Fruit fly (Drosophila melanogaster) whole organism, embryonic: ENCODE results near the gene CG7550.

Experiments used
- Antp ChIP-seq: fragments of 200-800 bp; sonication (Bioruptor generic); optimal IDR thresholded peaks from 3 replicates; lab custom pipeline; 2016; ENCODE audit warnings: missing biosample characterization, missing genetic modification characterization
- Atf6 ChIP-seq: fragments of 200-800 bp; sonication (Bioruptor generic); IDR thresholded peaks from 2 replicates; pipeline ENCODE4 v1.3.6; 2022; ENCODE audit warnings: missing biosample characterization, missing genetic modification characterization
- Bdp1 ChIP-seq: fragments of 200-800 bp; sonication (Bioruptor generic); optimal IDR thresholded peaks from 3 replicates; lab custom pipeline; 2016; ENCODE audit warnings: missing biosample characterization, missing genetic modification characterization
- CG10979 ChIP-seq: fragments of 200-800 bp; sonication (Bioruptor generic); optimal IDR thresholded peaks from 2 replicates; lab custom pipeline; 2018; ENCODE audit warnings: missing biosample characterization, mild to moderate bottlenecking, missing genetic modification characterization, moderate library complexity
- CG11723 ChIP-seq: fragments of 200-800 bp; sonication (Bioruptor generic); optimal IDR thresholded peaks from 2 replicates; lab custom pipeline; 2017; ENCODE audit warnings: missing biosample characterization, mild to moderate bottlenecking, missing genetic modification characterization
- CG12236 ChIP-seq: fragments of 200-800 bp; sonication (Bioruptor generic); optimal IDR thresholded peaks from 2 replicates; lab custom pipeline; 2016; ENCODE audit warnings: missing biosample characterization, missing genetic modification characterization
- CG13894 ChIP-seq: fragments of 200-800 bp; sonication (Bioruptor generic); optimal IDR thresholded peaks from 3 replicates; lab custom pipeline; 2018; ENCODE audit warnings: missing biosample characterization, mild to moderate bottlenecking, missing genetic modification characterization, moderate library complexity
- CG15011 ChIP-seq: fragments of 200-800 bp; sonication (Bioruptor generic); optimal IDR thresholded peaks from 3 replicates; lab custom pipeline; 2018; ENCODE audit warnings: missing biosample characterization, mild to moderate bottlenecking, missing genetic modification characterization
- CG1647 ChIP-seq: fragments of 200-800 bp; sonication (Bioruptor generic); optimal IDR thresholded peaks from 3 replicates; lab custom pipeline; 2016; ENCODE audit warnings: missing biosample characterization, missing genetic modification characterization
- CG1832 ChIP-seq: fragments of 200-800 bp; sonication (Bioruptor generic); optimal IDR thresholded peaks from 2 replicates; lab custom pipeline; 2017; ENCODE audit warnings: missing biosample characterization, mild to moderate bottlenecking, missing genetic modification characterization, inconsistent platforms
- CG2875 ChIP-seq: fragments of 200-800 bp; sonication (Bioruptor generic); optimal IDR thresholded peaks from 2 replicates; lab custom pipeline; 2017; ENCODE audit warnings: missing biosample characterization, mild to moderate bottlenecking, missing genetic modification characterization, missing genetic modification reagents
- CG30020 ChIP-seq: fragments of 200-800 bp; optimal IDR thresholded peaks from 2 replicates; lab custom pipeline; 2019; ENCODE audit warnings: missing biosample characterization, mild to moderate bottlenecking, missing genetic modification characterization, moderate library complexity
- CG32767 ChIP-seq: fragments of 200-800 bp; sonication (Bioruptor generic); IDR thresholded peaks from 2 replicates; pipeline ENCODE4 v1.3.6; 2022; ENCODE audit warnings: missing biosample characterization, missing genetic modification characterization
- CG4360 ChIP-seq: fragments of 200-800 bp; sonication (Bioruptor generic); IDR thresholded peaks from 2 replicates; pipeline ENCODE4 v1.3.6; 2022; ENCODE audit warnings: missing biosample characterization, missing genetic modification characterization
- CG4730 ChIP-seq: fragments of 200-800 bp; sonication (Bioruptor generic); IDR thresholded peaks from 2 replicates; pipeline ENCODE4 v1.3.6; 2022; ENCODE audit warnings: missing biosample characterization, missing genetic modification characterization
- CG4820 ChIP-seq: fragments of 200-800 bp; sonication (Bioruptor generic); optimal IDR thresholded peaks from 3 replicates; lab custom pipeline; 2016; ENCODE audit warnings: missing biosample characterization, missing genetic modification characterization
- CG4854 ChIP-seq: fragments of 200-800 bp; sonication (Bioruptor generic); optimal IDR thresholded peaks from 2 replicates; lab custom pipeline; 2016; ENCODE audit warnings: missing biosample characterization, missing genetic modification characterization, inconsistent platforms
- CG7271 ChIP-seq: fragments of 200-800 bp; sonication (Bioruptor generic); optimal IDR thresholded peaks from 2 replicates; lab custom pipeline; 2018; ENCODE audit warnings: missing biosample characterization, mild to moderate bottlenecking, missing genetic modification characterization, moderate library complexity
- CG7556 ChIP-seq: fragments of 200-800 bp; sonication (Bioruptor generic); optimal IDR thresholded peaks from 2 replicates; lab custom pipeline; 2017; ENCODE audit warnings: missing biosample characterization, mild to moderate bottlenecking, missing genetic modification characterization
- CG7839 ChIP-seq: fragments of 200-800 bp; sonication (Bioruptor generic); optimal IDR thresholded peaks from 3 replicates; lab custom pipeline; 2018; ENCODE audit warnings: missing biosample characterization, mild to moderate bottlenecking, missing genetic modification characterization, moderate library complexity
- CG7987 ChIP-seq: fragments of 200-800 bp; sonication (Bioruptor generic); optimal IDR thresholded peaks from 2 replicates; lab custom pipeline; 2018; ENCODE audit warnings: missing biosample characterization, mild to moderate bottlenecking, missing genetic modification characterization, moderate library complexity
- CG8478 ChIP-seq: fragments of >200 bp; optimal IDR thresholded peaks from 2 replicates; lab custom pipeline; 2018
- CG9609 ChIP-seq: fragments of 200-800 bp; sonication (Bioruptor generic); optimal IDR thresholded peaks from 3 replicates; lab custom pipeline; 2016; ENCODE audit warnings: missing biosample characterization, missing genetic modification characterization
- H15 ChIP-seq: fragments of 200-800 bp; sonication (Bioruptor generic); IDR thresholded peaks from 3 replicates; pipeline ENCODE4 v1.3.6; 2022; ENCODE audit warnings: missing biosample characterization, missing genetic modification characterization
- Hr39 ChIP-seq: fragments of >200 bp; optimal IDR thresholded peaks from 2 replicates; lab custom pipeline; 2017
- Med ChIP-seq: fragments of 200-800 bp; sonication (Bioruptor generic); peaks from one replicate; lab custom pipeline; 2016; ENCODE audit warnings: missing biosample characterization, missing genetic modification characterization, mild to moderate bottlenecking, inconsistent platforms, moderate library complexity
- NC2α ChIP-seq: fragments of 200-800 bp; sonication (Bioruptor generic); optimal IDR thresholded peaks from 2 replicates; lab custom pipeline; 2016; ENCODE audit warnings: missing biosample characterization, missing genetic modification characterization
- Opbp ChIP-seq: fragments of 200-800 bp; sonication (Bioruptor generic); IDR thresholded peaks from 3 replicates; pipeline ENCODE4 v1.3.6; 2022; ENCODE audit warnings: missing biosample characterization, missing genetic modification characterization; ENCODE audit not compliant: partially characterized antibody
- Pdp1 ChIP-seq, 2 experiments: fragments of 200-800 bp; sonication (Bioruptor generic); optimal IDR thresholded peaks; 3 replicates each; lab custom pipeline; 2016; ENCODE audit warnings: missing biosample characterization in 2 of 2, missing genetic modification characterization in 2 of 2, mild to moderate bottlenecking in 1 of 2, moderate library complexity in 1 of 2
- Sox102F ChIP-seq: fragments of 200-800 bp; sonication (Bioruptor generic); optimal IDR thresholded peaks from 2 replicates; lab custom pipeline; 2018; ENCODE audit warnings: missing biosample characterization, mild to moderate bottlenecking, missing genetic modification characterization, moderate library complexity
- Sry-δ ChIP-seq: fragments of 200-800 bp; sonication (Bioruptor generic); optimal IDR thresholded peaks from 2 replicates; lab custom pipeline; 2016; ENCODE audit warnings: missing biosample characterization, missing genetic modification characterization
- ac ChIP-seq: fragments of 200-800 bp; sonication (Bioruptor generic); optimal IDR thresholded peaks from 3 replicates; lab custom pipeline; 2017; ENCODE audit warnings: missing biosample characterization, mild to moderate bottlenecking, missing genetic modification characterization
- chm ChIP-seq: fragments of 200-800 bp; sonication (Bioruptor generic); IDR thresholded peaks from 2 replicates; pipeline ENCODE4 v1.3.6; 2022; ENCODE audit warnings: missing biosample characterization, missing genetic modification characterization
- exex ChIP-seq: fragments of 200-800 bp; sonication (Bioruptor generic); optimal IDR thresholded peaks from 4 replicates; lab custom pipeline; 2018; ENCODE audit warnings: missing biosample characterization, mild to moderate bottlenecking, missing genetic modification characterization, moderate library complexity
- gcm2 ChIP-seq: fragments of 200-800 bp; sonication (Bioruptor generic); optimal IDR thresholded peaks from 2 replicates; lab custom pipeline; 2016; ENCODE audit warnings: missing biosample characterization, missing genetic modification characterization
- grau ChIP-seq: fragments of 200-800 bp; optimal IDR thresholded peaks from 3 replicates; lab custom pipeline; 2019; ENCODE audit warnings: missing biosample characterization, mild to moderate bottlenecking, missing genetic modification characterization, moderate library complexity
- jumu ChIP-seq: fragments of 200-800 bp; sonication (Bioruptor generic); optimal IDR thresholded peaks from 3 replicates; lab custom pipeline; 2016; ENCODE audit warnings: missing biosample characterization, missing genetic modification characterization
- mirr ChIP-seq: fragments of 200-800 bp; sonication (Bioruptor generic); optimal IDR thresholded peaks from 3 replicates; lab custom pipeline; 2018; ENCODE audit warnings: missing biosample characterization, mild to moderate bottlenecking, missing genetic modification characterization
- nerfin-1 ChIP-seq: fragments of 200-800 bp; sonication (Bioruptor generic); optimal IDR thresholded peaks from 3 replicates; lab custom pipeline; 2019; ENCODE audit warnings: missing biosample characterization, mild to moderate bottlenecking, missing genetic modification characterization, moderate library complexity
- onecut ChIP-seq: fragments of 200-800 bp; sonication (Bioruptor generic); IDR thresholded peaks from 2 replicates; pipeline ENCODE4 v1.3.6; 2022; ENCODE audit warnings: missing biosample characterization, missing genetic modification characterization
- p53 ChIP-seq: fragments of 200-800 bp; sonication (Bioruptor generic); optimal IDR thresholded peaks from 2 replicates; lab custom pipeline; 2016; ENCODE audit warnings: missing biosample characterization, missing genetic modification characterization
- prd ChIP-seq, 3 experiments: fragments of >200 bp in 2 of 3; fragments of 200-800 bp in 1 of 3; sonication (Bioruptor generic) in 1 of 3; optimal IDR thresholded peaks in 2 of 3; IDR thresholded peaks in 1 of 3; 2 replicates in 2 of 3; 3 replicates in 1 of 3; pipeline versions ENCODE4 v1.3.6 to Lab custom; 2017 to 2022; ENCODE audit warnings: missing biosample characterization in 1 of 3, missing genetic modification characterization in 1 of 3
- row ChIP-seq: fragments of 200-800 bp; sonication (Bioruptor generic); IDR thresholded peaks from 3 replicates; pipeline ENCODE4 v1.3.6; 2022; ENCODE audit warnings: missing biosample characterization, missing genetic modification characterization
- sd ChIP-seq: fragments of 200-800 bp; sonication (Bioruptor generic); optimal IDR thresholded peaks from 3 replicates; lab custom pipeline; 2018; ENCODE audit warnings: missing biosample characterization, mild to moderate bottlenecking, missing genetic modification characterization, moderate library complexity
- sqz ChIP-seq: fragments of 200-800 bp; sonication (Bioruptor generic); optimal IDR thresholded peaks from 3 replicates; lab custom pipeline; 2018; ENCODE audit warnings: missing biosample characterization, mild to moderate bottlenecking, missing genetic modification characterization
- sr ChIP-seq: fragments of 200-800 bp; sonication (Bioruptor generic); IDR thresholded peaks from 3 replicates; pipeline ENCODE4 v1.3.6; 2022; ENCODE audit warnings: missing biosample characterization, missing genetic modification characterization
- sug ChIP-seq: fragments of 200-800 bp; optimal IDR thresholded peaks from 2 replicates; lab custom pipeline; 2019; ENCODE audit warnings: missing biosample characterization, mild to moderate bottlenecking, missing genetic modification characterization, moderate library complexity
- tap ChIP-seq: fragments of 200-800 bp; optimal IDR thresholded peaks from 3 replicates; lab custom pipeline; 2019; ENCODE audit warnings: missing biosample characterization, mild to moderate bottlenecking, missing genetic modification characterization, moderate library complexity
- tin ChIP-seq: fragments of 200-800 bp; sonication (Bioruptor generic); optimal IDR thresholded peaks from 3 replicates; lab custom pipeline; 2016; ENCODE audit warnings: missing biosample characterization, missing genetic modification characterization
- toy ChIP-seq: fragments of 200-800 bp; sonication (Bioruptor generic); IDR thresholded peaks from 2 replicates; pipeline ENCODE4 v1.3.6; 2022; ENCODE audit warnings: missing biosample characterization, missing genetic modification characterization

Gene CG7550

dm6 chr3L:8108201-8108600 is 16.1 kb downstream of the CG7550 start:
- no peak for TF ChIP-seq sqz
- no peak for TF ChIP-seq CG12236 (GFP tag; lab: Kevin White, UChicago)
- TF ChIP-seq onecut (GFP tag; lab: Robert Waterston, UW): peak; percentile 65
- TF ChIP-seq CG13894 (tag; lab: Kevin White, UChicago): peak; percentile 59

- TF ChIP-seq CG9609 (GFP tag; lab: Kevin White, UChicago) (no peak), exex (tag; lab: Kevin White, UChicago) (peak; percentile 74), mirr (GFP tag; lab: Kevin White, UChicago) (peak; percentile 64), NC2α (GFP tag; lab: Kevin White, UChicago) (no peak), CG7987 (GFP tag; lab: Kevin White, UChicago) (no peak), chm (GFP tag; lab: Robert Waterston, UW) (no peak), CG11723 (GFP tag; lab: Kevin White, UChicago) (no peak), CG1832 (GFP tag; lab: Kevin White, UChicago) (no peak), nerfin-1 (tag; lab: Kevin White, UChicago) (no peak), CG7839 (tag; lab: Kevin White, UChicago) (no peak), p53 (GFP tag; lab: Kevin White, UChicago) (no peak), tap (tag; lab: Kevin White, UChicago) (no peak), sr (0 out of 3 replicates have a peak, but pooled peaks have one; percentile 19), CG4820 (GFP tag; lab: Kevin White, UChicago) (no peak), CG15011 (GFP tag; lab: Kevin White, UChicago) (no peak), Med (GFP tag; lab: Kevin White, UChicago) (peak; percentile 33), grau (tag; lab: Kevin White, UChicago) (no peak), CG10979 (tag; lab: Kevin White, UChicago) (no peak), tin (GFP tag; lab: Kevin White, UChicago) (no peak), CG7556 (GFP tag; lab: Kevin White, UChicago) (no peak), CG30020 (tag; lab: Kevin White, UChicago) (no peak), Hr39 (lab: Kevin White, UChicago) (no peak), CG8478 (no peak), CG4360 (GFP tag; lab: Robert Waterston, UW) (no peak), CG4854 (GFP tag; lab: Kevin White, UChicago) (no peak), CG32767 (GFP tag; lab: Robert Waterston, UW) (no peak), toy (GFP tag; lab: Robert Waterston, UW) (no peak), gcm2 (GFP tag; lab: Kevin White, UChicago) (no peak), sd (tag; lab: Kevin White, UChicago) (peak; percentile 65), Atf6 (no peak), prd (optimal IDR thresholded peaks at IDR 0.05; lab: Kevin White, UChicago) (no peak), prd (GFP tag; IDR thresholded peaks at IDR 0.05; lab: Robert Waterston, UW) (no peak), H15 (GFP tag; lab: Robert Waterston, UW) (no peak), CG4730 (GFP tag; lab: Robert Waterston, UW) (no peak), jumu (GFP tag; lab: Kevin White, UChicago) (no peak), ac (GFP tag; lab: Kevin White, UChicago) (no peak), CG1647 (no peak), CG2875 (GFP tag; lab: Kevin White, UChicago) (no peak), Antp (GFP tag; lab: Kevin White, UChicago) (no peak), Sox102F (GFP tag; lab: Kevin White, UChicago) (no peak), Sry-δ (GFP tag; lab: Kevin White, UChicago) (no peak), onecut (GFP tag; lab: Robert Waterston, UW) (no peak), Opbp (no peak), Bdp1 (no peak), CG7271 (tag; lab: Kevin White, UChicago) (no peak), sug (tag; lab: Kevin White, UChicago) (peak; percentile 91), row (GFP tag; lab: Robert Waterston, UW) (no peak), Pdp1 (GFP tag; optimal IDR thresholded peaks at IDR 0.05; lab: Kevin White, UChicago) (peak in 1 of 2 experiments; percentile 51)
These were observed 27.2 kb downstream of the CG7550 start for dm6 chr3L:8097101-8097500.
